Worm (Caenorhabditis elegans) whole organism, young adult: ENCODE measurements around the gene npp-21.

Experiments
- C17E4.6 ChIP-seq: fragments of 200-800 bp; sonication (Bioruptor generic); IDR thresholded peaks from 2 replicates; pipeline ENCODE4 v1.3.6; 2022; ENCODE audit warnings: missing genetic modification reagents, missing genetic modification characterization, missing compliant biosample characterization
- akir-1 ChIP-seq: fragments of 200-800 bp; sonication (Bioruptor generic); optimal IDR thresholded peaks from 2 replicates; lab custom pipeline; 2018; ENCODE audit warnings: mild to moderate bottlenecking, missing genetic modification characterization, moderate library complexity, missing compliant biosample characterization
- dpl-1 ChIP-seq: fragments of 150-350 bp; optimal IDR thresholded peaks from 2 replicates; lab custom pipeline; 2014; ENCODE audit warnings: missing biosample characterization, missing genetic modification reagents, missing genetic modification characterization
- nhr-27 ChIP-seq: fragments of 200-800 bp; sonication (Bioruptor generic); optimal IDR thresholded peaks from 2 replicates; lab custom pipeline; 2018; ENCODE audit warnings: mild to moderate bottlenecking, missing genetic modification characterization, moderate library complexity, missing compliant biosample characterization
- pha-4 ChIP-seq: fragments of 150-350 bp; sonication (generic microtip); optimal IDR thresholded peaks from 2 replicates; lab custom pipeline; 2014; ENCODE audit warnings: missing biosample characterization, missing genetic modification reagents, missing genetic modification characterization
- zim-3 ChIP-seq: sonication (generic microtip); optimal IDR thresholded peaks from 2 replicates; lab custom pipeline; 2017; ENCODE audit warnings: mild to moderate bottlenecking, missing genetic modification characterization, moderate library complexity, missing compliant biosample characterization

DNA sequence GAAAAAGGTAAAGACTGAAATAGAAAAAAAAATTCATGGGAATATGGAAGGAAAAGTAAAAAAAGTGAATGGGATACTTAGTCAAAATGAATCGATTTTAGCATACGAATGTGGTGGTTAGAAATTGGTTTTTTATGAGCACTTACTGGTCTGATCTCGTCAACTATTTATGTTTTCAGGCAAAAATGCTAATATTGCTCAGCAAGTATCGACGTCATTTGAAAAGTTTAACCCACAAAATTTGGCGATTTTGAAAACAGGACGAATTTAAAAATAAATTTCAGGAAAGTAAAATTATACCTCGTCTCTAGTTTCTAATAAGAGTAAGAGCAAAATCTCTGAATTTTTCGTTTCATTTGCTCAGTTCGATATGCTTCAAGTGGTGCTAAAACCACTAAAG is 43.8 kb downstream of the npp-21 start:
- no peak for TF ChIP-seq nhr-27 (tag; lab: Kevin White, UChicago)
- TF ChIP-seq akir-1 (GFP tag; lab: Kevin White, UChicago), result no peak
- TF ChIP-seq zim-3 (tag; lab: Kevin White, UChicago), result no peak
- no peak for TF ChIP-seq C17E4.6 (GFP tag; lab: Robert Waterston, UW)
- TF ChIP-seq pha-4, result no peak
- TF ChIP-seq dpl-1 (GFP tag; lab: Kevin White, UChicago), result no peak
